Worm (Caenorhabditis elegans) whole organism, L4/young adult: ENCODE results near the gene rde-4.

ENCODE experiments used
- W03F9.2 ChIP-seq: fragments of 150-350 bp; optimal IDR thresholded peaks from 2 replicates; lab custom pipeline; 2014; ENCODE audit warnings: missing biosample characterization, missing genetic modification characterization
- him-1 ChIP-seq: sonication (generic microtip); optimal IDR thresholded peaks from 2 replicates; lab custom pipeline; 2016; ENCODE audit warnings: missing genotype, missing genetic modification reagents, missing genetic modification characterization, missing compliant biosample characterization

DNA sequence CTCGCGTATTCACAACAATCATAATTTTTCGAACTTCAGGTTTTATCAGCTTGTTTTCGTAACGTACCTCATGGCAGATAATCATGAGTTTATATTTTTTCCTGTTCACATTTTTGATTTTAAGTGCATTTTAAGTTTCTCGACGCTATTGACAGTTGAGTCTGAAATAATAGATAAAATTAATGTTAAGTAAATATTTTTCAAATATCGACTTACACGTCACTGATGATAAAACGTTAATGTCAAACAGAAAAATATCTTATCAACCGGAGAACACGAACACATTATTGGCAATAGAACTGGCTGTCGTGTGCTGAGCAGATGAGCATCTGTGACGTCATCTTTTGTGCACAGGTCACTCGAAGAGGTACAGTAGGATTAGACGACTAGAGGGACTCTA, 21.6 kb downstream of the rde-4 start:
- TF ChIP-seq W03F9.2 (no peak), him-1 (tag; lab: Kevin White, UChicago) (no peak)
